Fruit fly (Drosophila melanogaster): Measurements from ENCODE around the gene hth.

Gene hth

dm6 chr3R:10537108-10537814 is 102.1 kb downstream of the hth start (continued):
- TF ChIP-seq wor (GFP tag; IDR thresholded peaks at IDR 0.05) (peak; percentile 63; the same call in 1 of the 2 replicates), CG8924 (tag; optimal IDR thresholded peaks at IDR 0.05) (peak; percentile 87), CG16815 (GFP tag; optimal IDR thresholded peaks at IDR 0.05) (peak; percentile 62), CG18599 (GFP tag; optimal IDR thresholded peaks at IDR 0.05) (peak; percentile 61), sna (GFP tag; IDR thresholded peaks at IDR 0.05; ENCODE audit: partially characterized antibody) (no peak), usp (GFP tag; optimal IDR thresholded peaks at IDR 0.05) (no peak), phol (tag; optimal IDR thresholded peaks at IDR 0.05) (peak; percentile 91), CrebB (tag; optimal IDR thresholded peaks at IDR 0.05) (peak; percentile 9), CG6765 (GFP tag; optimal IDR thresholded peaks at IDR 0.05) (peak; percentile 25), slou (GFP tag; optimal IDR thresholded peaks at IDR 0.05) (peak; percentile 1), ham (GFP tag; IDR thresholded peaks at IDR 0.05) (no peak), CG2875 (GFP tag; optimal IDR thresholded peaks at IDR 0.05) (peak; percentile 72), CG17385 (GFP tag; optimal IDR thresholded peaks at IDR 0.05) (peak; percentile 71), Abd-B (GFP tag; optimal IDR thresholded peaks at IDR 0.05) (peak; percentile 75), CG18262 (tag; optimal IDR thresholded peaks at IDR 0.05) (peak; percentile 96), CG4328 (GFP tag; optimal IDR thresholded peaks at IDR 0.05) (no peak), dmrt11E (tag; optimal IDR thresholded peaks at IDR 0.05) (peak; percentile 88), CG10366 (GFP tag; IDR thresholded peaks at IDR 0.05) (peak; percentile 41; the same call in 1 of the 2 replicates), odd (GFP tag; optimal IDR thresholded peaks at IDR 0.05) (peak; percentile 62), Atf6 (GFP tag; IDR thresholded peaks at IDR 0.05) (peak; percentile 40; the same call in 1 of the 2 replicates), CG9609 (GFP tag; optimal IDR thresholded peaks at IDR 0.05) (peak; percentile 7), CG11560 (tag; IDR thresholded peaks at IDR 0.05) (0 out of 3 replicates have a peak, but pooled peaks have one; percentile 8), CG11504 (tag; optimal IDR thresholded peaks at IDR 0.05) (peak; percentile 90), tio (GFP tag; optimal IDR thresholded peaks at IDR 0.05) (peak; percentile 66), chinmo (GFP tag; IDR thresholded peaks at IDR 0.05; ENCODE audit: partially characterized antibody) (0 out of 4 replicates have a peak, but pooled peaks have one; percentile 41), chn (GFP tag; optimal IDR thresholded peaks at IDR 0.05) (peak; percentile 40), slbo (GFP tag; IDR thresholded peaks at IDR 0.05) (peak; percentile 29; the same call in 1 of the 2 replicates), CG9817 (tag; optimal IDR thresholded peaks at IDR 0.05) (peak; percentile 37), Myb (GFP tag; optimal IDR thresholded peaks at IDR 0.05) (no peak), CG6689 (GFP tag; IDR thresholded peaks at IDR 0.05) (peak; percentile 67), tin (GFP tag; optimal IDR thresholded peaks at IDR 0.05) (peak; percentile 62), Hmr (GFP tag; optimal IDR thresholded peaks at IDR 0.05) (peak; percentile 27), CG15269 (tag; optimal IDR thresholded peaks at IDR 0.05) (peak; percentile 71), gce (GFP tag; IDR thresholded peaks at IDR 0.05) (no peak), p53 (GFP tag; optimal IDR thresholded peaks at IDR 0.05) (no peak), zen2 (GFP tag; IDR thresholded peaks at IDR 0.05; ENCODE audit: partially characterized antibody) (no peak), MESR4 (GFP tag; optimal IDR thresholded peaks at IDR 0.05) (no peak), zen (tag; optimal IDR thresholded peaks at IDR 0.05) (peak; percentile 77), H15 (GFP tag; IDR thresholded peaks at IDR 0.05) (peak; percentile 19; the same call in 1 of the 3 replicates), CG13775 (GFP tag; optimal IDR thresholded peaks at IDR 0.05) (peak; percentile 60), CG30020 (tag; optimal IDR thresholded peaks at IDR 0.05) (peak; percentile 42), CHES-1-like (GFP tag; optimal IDR thresholded peaks at IDR 0.05) (no peak), ac (GFP tag; optimal IDR thresholded peaks at IDR 0.05) (no peak), CG10209 (GFP tag; optimal IDR thresholded peaks at IDR 0.05) (peak; percentile 75), scrt (GFP tag; optimal IDR thresholded peaks at IDR 0.05) (peak; percentile 40), CG17328 (GFP tag; IDR thresholded peaks at IDR 0.05) (peak; percentile 65), CG10431 (GFP tag; optimal IDR thresholded peaks at IDR 0.05) (peak; percentile 21), Mrtf (GFP tag; IDR thresholded peaks at IDR 0.05) (0 out of 3 replicates have a peak, but pooled peaks have one; percentile 45)

Measured in whole organism, embryonic.